Worm (Caenorhabditis elegans) whole organism, L4 larva: ENCODE measurements around the gene esyt-2.

Source experiments
- D1046.2 ChIP-seq: fragments of 200-800 bp; sonication (Bioruptor generic); IDR thresholded peaks from 2 replicates; pipeline ENCODE4 v1.3.6; 2022; ENCODE audit warnings: missing genetic modification characterization, missing compliant biosample characterization
- F37D6.2 ChIP-seq: sonication (generic microtip); optimal IDR thresholded peaks from 2 replicates; lab custom pipeline; 2016; ENCODE audit warnings: mild to moderate bottlenecking, missing genetic modification characterization, missing compliant biosample characterization
- F49E8.2 ChIP-seq: sonication (generic microtip); optimal IDR thresholded peaks from 2 replicates; lab custom pipeline; 2016; ENCODE audit warnings: missing compliant biosample characterization, mild to moderate bottlenecking, missing genetic modification characterization, borderline replicate concordance
- T20F7.1 ChIP-seq: fragments of 200-800 bp; sonication (Bioruptor generic); optimal IDR thresholded peaks from 2 replicates; lab custom pipeline; 2018; ENCODE audit warnings: mild to moderate bottlenecking, missing genetic modification characterization, missing compliant biosample characterization
- T26A8.4 ChIP-seq: fragments of 200-800 bp; sonication (Bioruptor generic); IDR thresholded peaks from 2 replicates; pipeline ENCODE4 v1.3.6; 2022; ENCODE audit warnings: missing genetic modification characterization, missing compliant biosample characterization
- Y5F2A.4 ChIP-seq: fragments of 200-800 bp; sonication (Bioruptor generic); optimal IDR thresholded peaks from 2 replicates; lab custom pipeline; 2018; ENCODE audit warnings: mild to moderate bottlenecking, missing genetic modification characterization, missing compliant biosample characterization
- ZK546.5 ChIP-seq, 2 experiments: sonication (generic microtip); optimal IDR thresholded peaks; 2 replicates each; lab custom pipeline; 2017; ENCODE audit warnings: missing biosample characterization in 2 of 2, missing genetic modification characterization in 2 of 2
- aly-2 ChIP-seq: sonication (generic microtip); optimal IDR thresholded peaks from 2 replicates; lab custom pipeline; 2018; ENCODE audit warnings: missing biosample characterization, missing genetic modification characterization
- ceh-28 ChIP-seq: fragments of 150-350 bp; optimal IDR thresholded peaks from 2 replicates; lab custom pipeline; 2014; ENCODE audit warnings: missing biosample characterization, missing genetic modification reagents, missing genetic modification characterization
- ceh-62 ChIP-seq: sonication (generic microtip); optimal IDR thresholded peaks from 2 replicates; lab custom pipeline; 2017; ENCODE audit warnings: missing biosample characterization, missing genetic modification characterization
- ces-1 ChIP-seq: fragments of 150-350 bp; sonication (generic microtip); optimal IDR thresholded peaks from 4 replicates; lab custom pipeline; 2014; ENCODE audit warnings: missing biosample characterization, missing genetic modification reagents, missing genetic modification characterization
- ctbp-1 ChIP-seq: fragments of 200-800 bp; sonication (Bioruptor generic); IDR thresholded peaks from 2 replicates; pipeline ENCODE4 v1.3.6; 2022; ENCODE audit warnings: missing genetic modification reagents, missing genetic modification characterization, missing compliant biosample characterization
- daf-16 ChIP-seq, 3 experiments: sonication (generic microtip); optimal IDR thresholded peaks; 2 replicates each; lab custom pipeline; 2016 to 2017; ENCODE audit warnings: missing genetic modification characterization in 3 of 3, missing genetic modification reagents in 3 of 3, mild to moderate bottlenecking in 2 of 3, missing compliant biosample characterization in 2 of 3, missing biosample characterization in 1 of 3, moderate library complexity in 1 of 3
- daf-8 ChIP-seq: fragments of 200-800 bp; sonication (Bioruptor generic); IDR thresholded peaks from 2 replicates; pipeline ENCODE4 v1.3.6; 2022; ENCODE audit warnings: missing genetic modification characterization, missing compliant biosample characterization
- dmd-6 ChIP-seq: fragments of 200-800 bp; sonication (Bioruptor generic); IDR thresholded peaks from 2 replicates; pipeline ENCODE4 v1.3.6; 2022; ENCODE audit warnings: missing genetic modification reagents, missing genetic modification characterization, missing compliant biosample characterization
- dve-1 ChIP-seq: sonication (generic microtip); optimal IDR thresholded peaks from 2 replicates; lab custom pipeline; 2017; ENCODE audit warnings: antibody characterized with exemption, mild to moderate bottlenecking, missing genetic modification characterization, missing compliant biosample characterization; ENCODE audit not compliant: insufficient read depth
- egl-27 ChIP-seq: sonication (generic microtip); optimal IDR thresholded peaks from 3 replicates; lab custom pipeline; 2017; ENCODE audit warnings: missing biosample characterization, missing genetic modification reagents, missing genetic modification characterization
- egl-43 ChIP-seq: fragments of 200-800 bp; sonication (Bioruptor generic); IDR thresholded peaks from 2 replicates; pipeline ENCODE4 v1.3.6; 2022; ENCODE audit warnings: missing genetic modification reagents, missing genetic modification characterization, missing compliant biosample characterization
- fos-1 ChIP-seq: fragments of 150-350 bp; optimal IDR thresholded peaks from 2 replicates; lab custom pipeline; 2014; ENCODE audit warnings: missing biosample characterization, missing genetic modification characterization
- gei-8 ChIP-seq: fragments of 200-800 bp; sonication (Bioruptor generic); optimal IDR thresholded peaks from 2 replicates; lab custom pipeline; 2018; ENCODE audit warnings: mild to moderate bottlenecking, missing genetic modification characterization, missing compliant biosample characterization
- hlh-30 ChIP-seq: sonication (generic microtip); optimal IDR thresholded peaks from 2 replicates; lab custom pipeline; 2017; ENCODE audit warnings: antibody characterized with exemption, mild to moderate bottlenecking, missing genetic modification characterization, missing compliant biosample characterization; ENCODE audit not compliant: insufficient read depth
- hmg-1.1 ChIP-seq: fragments of 200-800 bp; sonication (Bioruptor generic); IDR thresholded peaks from 2 replicates; pipeline ENCODE4 v1.3.6; 2022; ENCODE audit warnings: missing genetic modification reagents, missing genetic modification characterization, missing compliant biosample characterization
- lir-3 ChIP-seq: sonication (generic microtip); optimal IDR thresholded peaks from 2 replicates; lab custom pipeline; 2016; ENCODE audit warnings: mild to moderate bottlenecking, missing genetic modification characterization, missing compliant biosample characterization
- lsy-2 ChIP-seq, 2 experiments: fragments of 150-350 bp in 1 of 2; sonication (generic microtip) in 1 of 2; optimal IDR thresholded peaks; 2 replicates each; lab custom pipeline; 2014 to 2017; ENCODE audit warnings: missing biosample characterization in 2 of 2, missing genetic modification characterization in 2 of 2
- madf-5 ChIP-seq, 2 experiments: fragments of 200-800 bp; sonication (Bioruptor generic); IDR thresholded peaks; 2 replicates each; pipeline ENCODE4 v1.3.6; 2022; ENCODE audit warnings: missing compliant biosample characterization in 2 of 2, missing genetic modification characterization in 2 of 2
- mdt-29 ChIP-seq: fragments of 200-800 bp; sonication (Bioruptor generic); IDR thresholded peaks from 2 replicates; pipeline ENCODE4 v1.3.6; 2022; ENCODE audit warnings: missing genetic modification reagents, missing genetic modification characterization, missing compliant biosample characterization
- mep-1 ChIP-seq: fragments of 150-350 bp; sonication (generic microtip); optimal IDR thresholded peaks from 3 replicates; lab custom pipeline; 2014; ENCODE audit warnings: missing biosample characterization, missing genetic modification characterization
- mxl-2 ChIP-seq: fragments of 200-800 bp; sonication (Bioruptor generic); conservative IDR thresholded peaks from 2 replicates; pipeline ENCODE4 v1.3.6; 2022; ENCODE audit warnings: missing genetic modification reagents, missing genetic modification characterization, missing compliant biosample characterization
- nhr-28 ChIP-seq: fragments of 150-350 bp; optimal IDR thresholded peaks from 2 replicates; lab custom pipeline; 2014; ENCODE audit warnings: missing biosample characterization, missing genetic modification characterization
- nhr-48 ChIP-seq: sonication (generic microtip); optimal IDR thresholded peaks from 2 replicates; lab custom pipeline; 2016; ENCODE audit warnings: mild to moderate bottlenecking, missing genetic modification characterization, missing compliant biosample characterization
- nhr-6 ChIP-seq: fragments of 150-350 bp; optimal IDR thresholded peaks from 2 replicates; lab custom pipeline; 2014; ENCODE audit warnings: missing biosample characterization, missing genetic modification characterization
- pha-4 ChIP-seq, 2 experiments: fragments of 150-350 bp in 1 of 2; fragments of 200-800 bp in 1 of 2; sonication (Bioruptor generic) in 1 of 2; IDR thresholded peaks in 1 of 2; optimal IDR thresholded peaks in 1 of 2; 2 replicates each; pipeline versions ENCODE4 v1.3.6 to Lab custom; 2014 to 2022; ENCODE audit warnings: missing genetic modification characterization in 2 of 2, missing genetic modification reagents in 2 of 2, missing biosample characterization in 1 of 2, missing compliant biosample characterization in 1 of 2
- pqm-1 ChIP-seq: sonication (generic microtip); optimal IDR thresholded peaks from 2 replicates; lab custom pipeline; 2017; ENCODE audit warnings: missing biosample characterization, missing genetic modification characterization
- saeg-2 ChIP-seq: fragments of 200-800 bp; sonication (Bioruptor generic); IDR thresholded peaks from 2 replicates; pipeline ENCODE4 v1.3.6; 2022; ENCODE audit warnings: missing genetic modification reagents, missing genetic modification characterization, missing compliant biosample characterization
- set-16 ChIP-seq: fragments of 200-800 bp; sonication (Bioruptor generic); IDR thresholded peaks from 2 replicates; pipeline ENCODE4 v1.3.6; 2022; ENCODE audit warnings: missing genetic modification reagents, missing genetic modification characterization, missing compliant biosample characterization
- spr-1 ChIP-seq: sonication (generic microtip); optimal IDR thresholded peaks from 2 replicates; lab custom pipeline; 2016; ENCODE audit warnings: mild to moderate bottlenecking, missing genetic modification characterization, missing compliant biosample characterization
- tag-97 ChIP-seq: fragments of 200-800 bp; sonication (Bioruptor generic); IDR thresholded peaks from 2 replicates; pipeline ENCODE4 v1.3.6; 2022; ENCODE audit warnings: missing genetic modification characterization, missing compliant biosample characterization
- unc-130 ChIP-seq: sonication (generic microtip); optimal IDR thresholded peaks from 2 replicates; lab custom pipeline; 2016; ENCODE audit warnings: missing genetic modification reagents, missing genetic modification characterization, missing compliant biosample characterization
- unc-39 ChIP-seq: sonication (generic microtip); optimal IDR thresholded peaks from 2 replicates; lab custom pipeline; 2017; ENCODE audit warnings: missing biosample characterization, missing genetic modification characterization
- unc-62 ChIP-seq, 3 experiments: fragments of 150-350 bp in 1 of 3; sonication (generic microtip); optimal IDR thresholded peaks in 2 of 3; peaks in 1 of 3; 1 replicate in 1 of 3; 2 replicates in 2 of 3; lab custom pipeline; 2014 to 2017; ENCODE audit warnings: missing biosample characterization in 3 of 3, missing genetic modification characterization in 3 of 3, missing genetic modification reagents in 3 of 3, missing genotype in 1 of 3
- vab-7 ChIP-seq: fragments of 200-800 bp; sonication (Bioruptor generic); IDR thresholded peaks from 2 replicates; pipeline ENCODE4 v1.3.6; 2022; ENCODE audit warnings: missing genetic modification reagents, missing genetic modification characterization, missing compliant biosample characterization
- zfp-3 ChIP-seq: fragments of 200-800 bp; sonication (Bioruptor generic); conservative IDR thresholded peaks from 2 replicates; pipeline ENCODE4 v1.3.6; 2022; ENCODE audit warnings: missing genetic modification reagents, missing genetic modification characterization, missing compliant biosample characterization
- zip-2 ChIP-seq: fragments of 150-350 bp; optimal IDR thresholded peaks from 2 replicates; lab custom pipeline; 2014; ENCODE audit warnings: missing biosample characterization, missing genetic modification characterization

Gene esyt-2

ce11 chrIII:6215943-6216342 lies 14.8 kb downstream of the esyt-2 start (continued):
- TF ChIP-seq egl-27 (tag; lab: Kevin White, UChicago) (no peak), madf-5 (GFP tag; IDR thresholded peaks at IDR 0.05; lab: Robert Waterston, UW) (no peak), dve-1 (tag; lab: Kevin White, UChicago) (no peak), hmg-1.1 (GFP tag; lab: Robert Waterston, UW) (no peak), dmd-6 (0 out of 2 replicates have a peak, but pooled peaks have one; percentile 8), ceh-28 (no peak), Y5F2A.4 (GFP tag; lab: Kevin White, UChicago) (no peak), mxl-2 (GFP tag; lab: Robert Waterston, UW) (no peak), zfp-3 (no peak), ZK546.5 (tag; optimal IDR thresholded peaks at IDR 0.05; lab: Kevin White, UChicago) (no peak), pha-4 (GFP tag; IDR thresholded peaks at IDR 0.05; lab: Robert Waterston, UW) (no peak), pha-4 (tag; optimal IDR thresholded peaks at IDR 0.05; lab: Kevin White, UChicago) (no peak), F37D6.2 (tag; lab: Kevin White, UChicago) (no peak), zip-2 (no peak), gei-8 (GFP tag; lab: Kevin White, UChicago) (no peak), D1046.2 (GFP tag; lab: Robert Waterston, UW) (no peak), lir-3 (no peak), daf-16 (GFP tag; optimal IDR thresholded peaks at IDR 0.05; lab: Kevin White, UChicago) (no peak), daf-16 (tag; optimal IDR thresholded peaks at IDR 0.05; lab: Kevin White, UChicago) (no peak), vab-7 (no peak), tag-97 (GFP tag; lab: Robert Waterston, UW) (no peak), mdt-29 (GFP tag; lab: Robert Waterston, UW) (no peak), ceh-62 (tag; lab: Kevin White, UChicago) (no peak), unc-62 (GFP tag; optimal IDR thresholded peaks at IDR 0.05 in 1 of 2; lab: Kevin White, UChicago) (no peak), unc-62 (tag; optimal IDR thresholded peaks at IDR 0.05; lab: Kevin White, UChicago) (no peak), T20F7.1 (no peak)

- TF ChIP-seq nhr-28 (peak; percentile 12), hlh-30 (tag; lab: Kevin White, UChicago) (no peak)
Measured at ce11 chrIII:6215476-6215875, 15.3 kb downstream of the esyt-2 start, which contains the start of gene C23G10.11. Gene C23G10.11 (minus strand): TSS chrIII:6215576.

ce11 chrIII:6213915-6214314 lies 16.9 kb downstream of the esyt-2 start, which contains the start of gene C23G10.10:
Gene C23G10.10 (minus strand): TSS chrIII:6214015.
- TF ChIP-seq nhr-6 (tag; lab: Kevin White, UChicago) (no peak), aly-2 (no peak), mep-1 (tag; lab: Kevin White, UChicago) (no peak), dve-1 (tag; lab: Kevin White, UChicago) (no peak), daf-8 (GFP tag; lab: Robert Waterston, UW) (no peak), set-16 (GFP tag; lab: Robert Waterston, UW) (no peak), F37D6.2 (tag; lab: Kevin White, UChicago) (no peak), madf-5 (GFP tag; IDR thresholded peaks at IDR 0.05; lab: Robert Waterston, UW) (no peak), ctbp-1 (no peak), spr-1 (no peak), T26A8.4 (GFP tag; lab: Robert Waterston, UW) (no peak)

ce11 chrIII:6210215-6210822 lies 20.5 kb downstream of the esyt-2 start:
- TF ChIP-seq ces-1 (GFP tag; lab: Kevin White, UChicago): no peak
- TF ChIP-seq T20F7.1: no peak
- no peak for TF ChIP-seq nhr-6 (tag; lab: Kevin White, UChicago)
- TF ChIP-seq lsy-2 (tag; optimal IDR thresholded peaks at IDR 0.05; lab: Kevin White, UChicago): no peak
- no peak for TF ChIP-seq lir-3
- TF ChIP-seq nhr-48 (tag; lab: Kevin White, UChicago): no peak
- TF ChIP-seq unc-39 (tag; lab: Kevin White, UChicago): no peak
- TF ChIP-seq F49E8.2: peak; percentile 79
- TF ChIP-seq mdt-29 (GFP tag; lab: Robert Waterston, UW): 0 out of 2 replicates have a peak, but pooled peaks have one; percentile 33
- no peak for TF ChIP-seq egl-43
- no peak for TF ChIP-seq dve-1 (tag; lab: Kevin White, UChicago)
- no peak for TF ChIP-seq pqm-1
- TF ChIP-seq unc-130 (GFP tag; lab: Kevin White, UChicago): peak; percentile 4
- no peak for TF ChIP-seq zip-2
- TF ChIP-seq tag-97 (GFP tag; lab: Robert Waterston, UW): no peak
- no peak for TF ChIP-seq fos-1
- no peak for TF ChIP-seq daf-8 (GFP tag; lab: Robert Waterston, UW)
- TF ChIP-seq aly-2: no peak
- no peak for TF ChIP-seq saeg-2 (GFP tag; lab: Robert Waterston, UW)
